Worm (Caenorhabditis elegans) whole organism, L4 larva: ENCODE measurements around the gene F58H7.5.

Source experiments
- R02D3.7 ChIP-seq: fragments of 150-350 bp; sonication (generic microtip); optimal IDR thresholded peaks from 3 replicates; lab custom pipeline; 2014; ENCODE audit warnings: missing biosample characterization, missing genetic modification characterization
- aly-2 ChIP-seq: sonication (generic microtip); optimal IDR thresholded peaks from 2 replicates; lab custom pipeline; 2018; ENCODE audit warnings: missing biosample characterization, missing genetic modification characterization
- daf-12 ChIP-seq: fragments of 150-350 bp; optimal IDR thresholded peaks from 2 replicates; lab custom pipeline; 2014; ENCODE audit warnings: missing biosample characterization, missing genetic modification reagents, missing genetic modification characterization
- jun-1 ChIP-seq: fragments of 150-350 bp; optimal IDR thresholded peaks from 2 replicates; lab custom pipeline; 2014; ENCODE audit warnings: missing biosample characterization, missing genetic modification reagents, missing genetic modification characterization
- lsy-2 ChIP-seq, 2 experiments: fragments of 150-350 bp in 1 of 2; sonication (generic microtip) in 1 of 2; optimal IDR thresholded peaks; 2 replicates each; lab custom pipeline; 2014 to 2017; ENCODE audit warnings: missing biosample characterization in 2 of 2, missing genetic modification characterization in 2 of 2
- mdl-1 ChIP-seq, 2 experiments: fragments of 150-350 bp in 1 of 2; sonication (generic microtip) in 1 of 2; optimal IDR thresholded peaks; 2 replicates each; lab custom pipeline; 2014 to 2017; ENCODE audit warnings: missing biosample characterization in 2 of 2, missing genetic modification characterization in 2 of 2
- mxl-2 ChIP-seq: fragments of 200-800 bp; sonication (Bioruptor generic); conservative IDR thresholded peaks from 2 replicates; pipeline ENCODE4 v1.3.6; 2022; ENCODE audit warnings: missing genetic modification reagents, missing genetic modification characterization, missing compliant biosample characterization
- nhr-237 ChIP-seq: sonication (generic microtip); optimal IDR thresholded peaks from 2 replicates; lab custom pipeline; 2017; ENCODE audit warnings: missing biosample characterization, missing genetic modification characterization
- nhr-28 ChIP-seq: fragments of 150-350 bp; optimal IDR thresholded peaks from 2 replicates; lab custom pipeline; 2014; ENCODE audit warnings: missing biosample characterization, missing genetic modification characterization
- tag-97 ChIP-seq: fragments of 200-800 bp; sonication (Bioruptor generic); IDR thresholded peaks from 2 replicates; pipeline ENCODE4 v1.3.6; 2022; ENCODE audit warnings: missing genetic modification characterization, missing compliant biosample characterization
- unc-39 ChIP-seq: sonication (generic microtip); optimal IDR thresholded peaks from 2 replicates; lab custom pipeline; 2017; ENCODE audit warnings: missing biosample characterization, missing genetic modification characterization
- ztf-11 ChIP-seq: fragments of 150-350 bp; optimal IDR thresholded peaks from 2 replicates; lab custom pipeline; 2014; ENCODE audit warnings: missing biosample characterization, missing genetic modification characterization

DNA sequence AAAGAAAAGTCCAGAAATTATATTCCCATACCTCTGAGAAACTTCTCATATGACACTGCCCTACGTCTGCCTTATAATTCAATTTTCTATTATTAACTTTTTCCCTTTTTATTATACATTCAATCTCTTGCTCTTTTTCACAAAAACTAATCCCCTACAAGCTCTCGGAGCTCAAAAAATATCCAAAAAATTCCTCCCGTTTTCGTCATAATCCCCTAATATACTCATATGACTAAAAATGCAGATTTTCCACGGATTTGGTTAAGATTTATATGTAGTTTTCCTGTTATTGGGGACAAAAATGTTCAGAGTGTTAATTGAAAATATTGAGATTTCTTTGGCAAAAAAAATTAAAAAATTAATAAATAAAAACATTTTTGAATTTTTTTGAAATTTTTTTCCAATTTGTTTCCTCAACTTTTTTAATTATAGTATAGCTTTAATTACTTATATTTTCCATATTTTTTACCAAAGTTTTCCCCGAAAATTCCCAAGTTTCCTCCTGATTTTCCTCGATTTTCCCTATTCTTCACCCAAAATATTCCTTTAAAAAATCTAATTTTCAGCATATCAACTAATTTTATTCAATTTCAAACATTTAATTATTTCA is 4.6 kb downstream of the F58H7.5 start, which contains the start of gene lgc-30:
- TF ChIP-seq mxl-2 (GFP tag; lab: Robert Waterston, UW): no peak
- TF ChIP-seq ztf-11: no peak
- TF ChIP-seq mdl-1 (tag; optimal IDR thresholded peaks at IDR 0.05; lab: Kevin White, UChicago): no peak
- no peak for TF ChIP-seq unc-39 (tag; lab: Kevin White, UChicago)
- TF ChIP-seq daf-12 (tag; lab: Kevin White, UChicago): no peak
- TF ChIP-seq lsy-2 (tag; optimal IDR thresholded peaks at IDR 0.05; lab: Kevin White, UChicago): no peak
- TF ChIP-seq jun-1 (tag; lab: Kevin White, UChicago): no peak
- TF ChIP-seq R02D3.7 (tag; lab: Kevin White, UChicago): no peak
- no peak for TF ChIP-seq nhr-28 (tag; lab: Kevin White, UChicago)
- TF ChIP-seq nhr-237 (tag; lab: Kevin White, UChicago): no peak
- TF ChIP-seq aly-2: no peak
- no peak for TF ChIP-seq tag-97 (GFP tag; lab: Robert Waterston, UW)
